Fruit fly (Drosophila melanogaster) whole organism, embryonic: ENCODE results near the gene Helz.

Source experiments
- B-H1 ChIP-seq: fragments of 200-800 bp; sonication (Bioruptor generic); IDR thresholded peaks from 3 replicates; pipeline ENCODE4 v1.3.6; 2022; ENCODE audit warnings: missing biosample characterization, missing genetic modification characterization
- Blimp-1 ChIP-seq: fragments of 200-800 bp; sonication (Bioruptor generic); optimal IDR thresholded peaks from 3 replicates; lab custom pipeline; 2018; ENCODE audit warnings: missing biosample characterization, missing genetic modification characterization, mild to moderate bottlenecking, moderate library complexity, missing genetic modification reagents
- Bteb2 ChIP-seq: fragments of 200-800 bp; sonication (Bioruptor generic); optimal IDR thresholded peaks from 2 replicates; lab custom pipeline; 2016; ENCODE audit warnings: missing biosample characterization, missing genetic modification characterization
- CG10979 ChIP-seq: fragments of 200-800 bp; sonication (Bioruptor generic); optimal IDR thresholded peaks from 2 replicates; lab custom pipeline; 2018; ENCODE audit warnings: missing biosample characterization, mild to moderate bottlenecking, missing genetic modification characterization, moderate library complexity
- CG11398 ChIP-seq: fragments of 200-800 bp; sonication (Bioruptor generic); optimal IDR thresholded peaks from 2 replicates; lab custom pipeline; 2016; ENCODE audit warnings: missing biosample characterization, missing genetic modification characterization
- CG11456 ChIP-seq: fragments of 200-800 bp; sonication (Bioruptor generic); IDR thresholded peaks from 3 replicates; pipeline ENCODE4 v1.3.6; 2022; ENCODE audit warnings: missing biosample characterization, missing genetic modification characterization
- CG11696 ChIP-seq: fragments of 200-800 bp; sonication (Bioruptor generic); IDR thresholded peaks from 2 replicates; pipeline ENCODE4 v1.3.6; 2022; ENCODE audit warnings: missing biosample characterization, missing genetic modification characterization
- CG11723 ChIP-seq: fragments of 200-800 bp; sonication (Bioruptor generic); optimal IDR thresholded peaks from 2 replicates; lab custom pipeline; 2017; ENCODE audit warnings: missing biosample characterization, mild to moderate bottlenecking, missing genetic modification characterization
- CG12744 ChIP-seq: fragments of 200-800 bp; sonication (Bioruptor generic); optimal IDR thresholded peaks from 2 replicates; lab custom pipeline; 2016; ENCODE audit warnings: missing biosample characterization, missing genetic modification characterization
- CG13894 ChIP-seq: fragments of 200-800 bp; sonication (Bioruptor generic); optimal IDR thresholded peaks from 3 replicates; lab custom pipeline; 2018; ENCODE audit warnings: missing biosample characterization, mild to moderate bottlenecking, missing genetic modification characterization, moderate library complexity
- CG1529 ChIP-seq: fragments of 200-800 bp; sonication (Bioruptor generic); optimal IDR thresholded peaks from 3 replicates; lab custom pipeline; 2018; ENCODE audit warnings: missing biosample characterization, missing genetic modification characterization
- CG1603 ChIP-seq: fragments of 200-800 bp; sonication (Bioruptor generic); optimal IDR thresholded peaks from 2 replicates; lab custom pipeline; 2019; ENCODE audit warnings: missing biosample characterization, mild to moderate bottlenecking, missing genetic modification characterization, moderate library complexity
- CG17328 ChIP-seq: fragments of 200-800 bp; sonication (Bioruptor generic); IDR thresholded peaks from 2 replicates; pipeline ENCODE4 v1.3.6; 2022; ENCODE audit warnings: missing biosample characterization, missing genetic modification characterization
- CG2202 ChIP-seq: fragments of 200-800 bp; sonication (Bioruptor generic); optimal IDR thresholded peaks from 2 replicates; lab custom pipeline; 2018; ENCODE audit warnings: missing biosample characterization, mild to moderate bottlenecking, missing genetic modification characterization
- CG2875 ChIP-seq: fragments of 200-800 bp; sonication (Bioruptor generic); optimal IDR thresholded peaks from 2 replicates; lab custom pipeline; 2017; ENCODE audit warnings: missing biosample characterization, mild to moderate bottlenecking, missing genetic modification characterization, missing genetic modification reagents
- CG30020 ChIP-seq: fragments of 200-800 bp; optimal IDR thresholded peaks from 2 replicates; lab custom pipeline; 2019; ENCODE audit warnings: missing biosample characterization, mild to moderate bottlenecking, missing genetic modification characterization, moderate library complexity
- CG5180 ChIP-seq: fragments of 200-800 bp; sonication (Bioruptor generic); optimal IDR thresholded peaks from 3 replicates; lab custom pipeline; 2017; ENCODE audit warnings: missing biosample characterization, missing genetic modification characterization, mild to moderate bottlenecking, moderate library complexity, missing genetic modification reagents
- CG6791 ChIP-seq: fragments of 200-800 bp; sonication (Bioruptor generic); IDR thresholded peaks from 3 replicates; pipeline ENCODE4 v1.3.6; 2022; ENCODE audit warnings: missing biosample characterization, missing genetic modification characterization; ENCODE audit not compliant: partially characterized antibody
- CG7271 ChIP-seq: fragments of 200-800 bp; sonication (Bioruptor generic); optimal IDR thresholded peaks from 2 replicates; lab custom pipeline; 2018; ENCODE audit warnings: missing biosample characterization, mild to moderate bottlenecking, missing genetic modification characterization, moderate library complexity
- CG8089 ChIP-seq: fragments of 200-800 bp; sonication (Bioruptor generic); optimal IDR thresholded peaks from 3 replicates; lab custom pipeline; 2016; ENCODE audit warnings: missing biosample characterization, missing genetic modification characterization
- CG8388 ChIP-seq: fragments of 200-800 bp; sonication (Bioruptor generic); optimal IDR thresholded peaks from 2 replicates; lab custom pipeline; 2019; ENCODE audit warnings: missing biosample characterization, mild to moderate bottlenecking, missing genetic modification characterization, moderate library complexity
- CrebB ChIP-seq: fragments of 200-800 bp; sonication (Bioruptor generic); optimal IDR thresholded peaks from 3 replicates; lab custom pipeline; 2018; ENCODE audit warnings: missing biosample characterization, mild to moderate bottlenecking, missing genetic modification characterization
- Dfd ChIP-seq, 2 experiments: fragments of >200 bp; optimal IDR thresholded peaks; 2 replicates each; lab custom pipeline; 2017; ENCODE audit warnings: missing biosample characterization in 2 of 2, missing genetic modification characterization in 2 of 2
- Fer3 ChIP-seq: fragments of 200-800 bp; sonication (Bioruptor generic); optimal IDR thresholded peaks from 2 replicates; lab custom pipeline; 2018; ENCODE audit warnings: missing biosample characterization, mild to moderate bottlenecking, missing genetic modification characterization, moderate library complexity
- H15 ChIP-seq: fragments of 200-800 bp; sonication (Bioruptor generic); IDR thresholded peaks from 3 replicates; pipeline ENCODE4 v1.3.6; 2022; ENCODE audit warnings: missing biosample characterization, missing genetic modification characterization
- Hmr ChIP-seq: fragments of 200-800 bp; sonication (Bioruptor generic); optimal IDR thresholded peaks from 3 replicates; lab custom pipeline; 2017; ENCODE audit warnings: mild to moderate bottlenecking, missing biosample characterization, missing genetic modification reagents, missing genetic modification characterization
- Hmx ChIP-seq: fragments of 200-800 bp; sonication (Bioruptor generic); optimal IDR thresholded peaks from 2 replicates; lab custom pipeline; 2016; ENCODE audit warnings: missing biosample characterization, missing genetic modification characterization
- Hr3 ChIP-seq: fragments of 200-800 bp; sonication (Bioruptor generic); optimal IDR thresholded peaks from 3 replicates; lab custom pipeline; 2016; ENCODE audit warnings: missing biosample characterization, missing genetic modification characterization
- Kr ChIP-seq: fragments of 200-800 bp; sonication (Bioruptor generic); optimal IDR thresholded peaks from 2 replicates; lab custom pipeline; 2017; ENCODE audit warnings: missing biosample characterization, mild to moderate bottlenecking, missing genetic modification characterization
- Nf-YB ChIP-seq: fragments of 200-800 bp; sonication (Bioruptor generic); optimal IDR thresholded peaks from 3 replicates; lab custom pipeline; 2019; ENCODE audit warnings: missing biosample characterization, mild to moderate bottlenecking, missing genetic modification characterization, moderate library complexity
- Six4 ChIP-seq: fragments of 200-800 bp; sonication (Bioruptor generic); optimal IDR thresholded peaks from 2 replicates; lab custom pipeline; 2016; ENCODE audit warnings: missing biosample characterization, missing genetic modification characterization
- Usf ChIP-seq: fragments of 200-800 bp; sonication (Bioruptor generic); optimal IDR thresholded peaks from 2 replicates; lab custom pipeline; 2017; ENCODE audit warnings: missing genotype, missing biosample characterization, missing genetic modification characterization
- cg ChIP-seq: fragments of 200-800 bp; sonication (Bioruptor generic); optimal IDR thresholded peaks from 3 replicates; lab custom pipeline; 2019; ENCODE audit warnings: missing biosample characterization, mild to moderate bottlenecking, missing genetic modification characterization, moderate library complexity
- esg ChIP-seq: fragments of 200-800 bp; sonication (Bioruptor generic); conservative IDR thresholded peaks from 2 replicates; pipeline ENCODE4 v1.3.6; 2022; ENCODE audit warnings: missing biosample characterization, missing genetic modification characterization
- exex ChIP-seq: fragments of 200-800 bp; sonication (Bioruptor generic); optimal IDR thresholded peaks from 4 replicates; lab custom pipeline; 2018; ENCODE audit warnings: missing biosample characterization, mild to moderate bottlenecking, missing genetic modification characterization, moderate library complexity
- gcm ChIP-seq: fragments of 200-800 bp; sonication (Bioruptor generic); optimal IDR thresholded peaks from 2 replicates; lab custom pipeline; 2019; ENCODE audit warnings: missing biosample characterization, mild to moderate bottlenecking, missing genetic modification characterization, moderate library complexity
- her ChIP-seq: fragments of 200-800 bp; sonication (Bioruptor generic); optimal IDR thresholded peaks from 2 replicates; lab custom pipeline; 2016; ENCODE audit warnings: missing biosample characterization, missing genetic modification characterization
- hth ChIP-seq: fragments of >200 bp; optimal IDR thresholded peaks from 2 replicates; lab custom pipeline; 2017; ENCODE audit warnings: inconsistent platforms
- jumu ChIP-seq: fragments of 200-800 bp; sonication (Bioruptor generic); optimal IDR thresholded peaks from 3 replicates; lab custom pipeline; 2016; ENCODE audit warnings: missing biosample characterization, missing genetic modification characterization
- lilli ChIP-seq: fragments of 200-800 bp; sonication (Bioruptor generic); optimal IDR thresholded peaks from 3 replicates; lab custom pipeline; 2016; ENCODE audit warnings: missing biosample characterization, missing genetic modification characterization
- nerfin-1 ChIP-seq: fragments of 200-800 bp; sonication (Bioruptor generic); optimal IDR thresholded peaks from 3 replicates; lab custom pipeline; 2019; ENCODE audit warnings: missing biosample characterization, mild to moderate bottlenecking, missing genetic modification characterization, moderate library complexity
- prd ChIP-seq, 3 experiments: fragments of >200 bp in 2 of 3; fragments of 200-800 bp in 1 of 3; sonication (Bioruptor generic) in 1 of 3; optimal IDR thresholded peaks in 2 of 3; IDR thresholded peaks in 1 of 3; 2 replicates in 2 of 3; 3 replicates in 1 of 3; pipeline versions ENCODE4 v1.3.6 to Lab custom; 2017 to 2022; ENCODE audit warnings: missing biosample characterization in 1 of 3, missing genetic modification characterization in 1 of 3
- pros ChIP-seq: fragments of 200-800 bp; sonication (Bioruptor generic); optimal IDR thresholded peaks from 3 replicates; lab custom pipeline; 2019; ENCODE audit warnings: missing biosample characterization, mild to moderate bottlenecking, missing genetic modification characterization, moderate library complexity
- psq ChIP-seq: fragments of 200-800 bp; sonication (Bioruptor generic); optimal IDR thresholded peaks from 2 replicates; lab custom pipeline; 2017; ENCODE audit warnings: missing biosample characterization, missing genetic modification characterization
- sens ChIP-seq: fragments of 200-800 bp; sonication (Bioruptor generic); peaks from one replicate; lab custom pipeline; 2016; ENCODE audit warnings: missing biosample characterization, missing genetic modification characterization
- shn ChIP-seq: fragments of 200-800 bp; sonication (Bioruptor generic); optimal IDR thresholded peaks from 3 replicates; lab custom pipeline; 2016; ENCODE audit warnings: missing biosample characterization, missing genetic modification characterization
- sima ChIP-seq: fragments of 200-800 bp; sonication (Bioruptor generic); optimal IDR thresholded peaks from 2 replicates; lab custom pipeline; 2016; ENCODE audit warnings: missing biosample characterization, missing genetic modification characterization
- vfl ChIP-seq: fragments of 200-800 bp; sonication (Bioruptor generic); optimal IDR thresholded peaks from 2 replicates; lab custom pipeline; 2016; ENCODE audit warnings: missing biosample characterization, missing genetic modification characterization

Helz gene

dm6 chr3L:14781082-14781862, 8.5 kb upstream of the Helz start (continued):
- TF ChIP-seq CG10979 (tag; lab: Kevin White, UChicago) (peak; percentile 73), esg (GFP tag; lab: Robert Waterston, UW) (no peak; the same call in 1 of the 2 replicates), vfl (GFP tag; lab: Kevin White, UChicago) (no peak), CG11723 (GFP tag; lab: Kevin White, UChicago) (peak; percentile 21), Hmr (GFP tag; lab: Kevin White, UChicago) (peak; percentile 72), sima (GFP tag; lab: Kevin White, UChicago) (no peak), nerfin-1 (peak; percentile 88), cg (GFP tag; lab: Kevin White, UChicago) (peak; percentile 97), CG17328 (peak; percentile 35), CG30020 (tag; lab: Kevin White, UChicago) (peak; percentile 35), CG7271 (tag; lab: Kevin White, UChicago) (no peak), CG5180 (peak; percentile 56), CG13894 (peak; percentile 54), CG6791 (no peak), her (GFP tag; lab: Kevin White, UChicago) (peak; percentile 68), lilli (peak; percentile 8), CG8089 (GFP tag; lab: Kevin White, UChicago) (no peak), CrebB (tag; lab: Kevin White, UChicago) (peak; percentile 80), Hr3 (GFP tag; lab: Kevin White, UChicago) (peak; percentile 59), hth (lab: Kevin White, UChicago) (no peak), exex (tag; lab: Kevin White, UChicago) (peak; percentile 12), pros (peak; percentile 99), Kr (GFP tag; lab: Kevin White, UChicago) (no peak), shn (GFP tag; lab: Kevin White, UChicago) (peak; percentile 24), Fer3 (tag; lab: Kevin White, UChicago) (peak; percentile 32), gcm (peak; percentile 72), Six4 (GFP tag; lab: Kevin White, UChicago) (peak; percentile 21), CG1529 (GFP tag; lab: Kevin White, UChicago) (peak; percentile 6), CG2875 (GFP tag; lab: Kevin White, UChicago) (peak; percentile 49), sens (GFP tag; lab: Kevin White, UChicago) (peak; percentile 95), H15 (GFP tag; lab: Robert Waterston, UW) (0 out of 3 replicates have a peak, but pooled peaks have one; percentile 6), CG8388 (GFP tag; lab: Kevin White, UChicago) (peak; percentile 100), Hmx (GFP tag; lab: Kevin White, UChicago) (no peak), CG2202 (tag; lab: Kevin White, UChicago) (peak; percentile 13), jumu (GFP tag; lab: Kevin White, UChicago) (no peak), Usf (no peak), prd (optimal IDR thresholded peaks at IDR 0.05; lab: Kevin White, UChicago) (no peak), prd (GFP tag; IDR thresholded peaks at IDR 0.05; lab: Robert Waterston, UW) (peak; percentile 51; the same call in 1 of the 3 replicates), CG1603 (peak; percentile 63), CG11398 (GFP tag; lab: Kevin White, UChicago) (peak; percentile 25), Dfd (GFP tag; optimal IDR thresholded peaks at IDR 0.05; lab: Kevin White, UChicago) (no peak), B-H1 (GFP tag; lab: Robert Waterston, UW) (peak; percentile 11; the same call in 1 of the 3 replicates), CG11456 (GFP tag; lab: Robert Waterston, UW) (0 out of 3 replicates have a peak, but pooled peaks have one; percentile 20), Bteb2 (GFP tag; lab: Kevin White, UChicago) (peak; percentile 17), Blimp-1 (peak; percentile 67), psq (GFP tag; lab: Kevin White, UChicago) (no peak), CG12744 (GFP tag; lab: Kevin White, UChicago) (no peak), CG11696 (GFP tag; lab: Robert Waterston, UW) (no peak; the same call in 1 of the 2 replicates), Nf-YB (GFP tag; lab: Kevin White, UChicago) (peak; percentile 52)
